Worm (Caenorhabditis elegans) whole organism, L1 larva: Measurements from ENCODE around the gene ZK1127.12.
"Not testable (repeated sequence)": the region's sequence is repeated elsewhere in the genome, so short reads cannot be mapped to it uniquely, and the experiment has no call there.

Experiments used
- nhr-76 ChIP-seq: sonication (generic microtip); optimal IDR thresholded peaks from 2 replicates; lab custom pipeline; 2017; ENCODE audit warnings: missing biosample characterization, missing genetic modification characterization
- nhr-77 ChIP-seq: fragments of 150-350 bp; optimal IDR thresholded peaks from 2 replicates; lab custom pipeline; 2014; ENCODE audit warnings: missing biosample characterization, missing genetic modification characterization
- sptf-1 ChIP-seq: fragments of 150-350 bp; optimal IDR thresholded peaks from 2 replicates; lab custom pipeline; 2014; ENCODE audit warnings: missing biosample characterization, missing genetic modification characterization

- not testable (repeated sequence) for TF ChIP-seq sptf-1; nhr-77 (tag; lab: Kevin White, UChicago); nhr-76 (tag; lab: Kevin White, UChicago)
These were observed 9.8 kb upstream of the ZK1127.12 start for ce11 chrII:7042090-7042489.
